Worm (Caenorhabditis elegans) whole organism, L3 larva: ENCODE results near the gene aakg-3.

Experiments
- ZK546.5 ChIP-seq: sonication (generic microtip); optimal IDR thresholded peaks from 2 replicates; lab custom pipeline; 2017; ENCODE audit warnings: missing biosample characterization, missing genetic modification characterization
- aly-2 ChIP-seq: fragments of 150-350 bp; optimal IDR thresholded peaks from 2 replicates; lab custom pipeline; 2014; ENCODE audit warnings: missing biosample characterization, missing genetic modification characterization
- ama-1 ChIP-seq: fragments of 150-350 bp; optimal IDR thresholded peaks from 2 replicates; lab custom pipeline; 2018
- ceh-82 ChIP-seq: fragments of 150-350 bp; optimal IDR thresholded peaks from 2 replicates; lab custom pipeline; 2014; ENCODE audit warnings: missing biosample characterization, missing genetic modification characterization
- fkh-10 ChIP-seq: sonication (generic microtip); optimal IDR thresholded peaks from 2 replicates; lab custom pipeline; 2017; ENCODE audit warnings: missing biosample characterization, missing genetic modification reagents, missing genetic modification characterization
- fkh-2 ChIP-seq: fragments of 150-350 bp; optimal IDR thresholded peaks from 2 replicates; lab custom pipeline; 2014; ENCODE audit warnings: missing biosample characterization, missing genetic modification reagents, missing genetic modification characterization
- jun-1 ChIP-seq: fragments of 150-350 bp; optimal IDR thresholded peaks from 2 replicates; lab custom pipeline; 2014; ENCODE audit warnings: missing biosample characterization, missing genetic modification reagents, missing genetic modification characterization
- mdl-1 ChIP-seq: fragments of 150-350 bp; optimal IDR thresholded peaks from 2 replicates; lab custom pipeline; 2014; ENCODE audit warnings: missing biosample characterization, missing genetic modification characterization
- nfya-1 ChIP-seq: sonication (generic microtip); optimal IDR thresholded peaks from 2 replicates; lab custom pipeline; 2017; ENCODE audit warnings: missing genetic modification characterization, mild to moderate bottlenecking, missing compliant biosample characterization, antibody characterized with exemption, moderate library complexity; ENCODE audit not compliant: insufficient read depth
- nhr-11 ChIP-seq: fragments of 150-350 bp; optimal IDR thresholded peaks from 2 replicates; lab custom pipeline; 2014; ENCODE audit warnings: missing biosample characterization, missing genetic modification characterization
- nhr-237 ChIP-seq: fragments of 150-350 bp; optimal IDR thresholded peaks from 2 replicates; lab custom pipeline; 2014; ENCODE audit warnings: missing biosample characterization, missing genetic modification characterization
- sea-2 ChIP-seq: fragments of 150-350 bp; sonication (generic microtip); optimal IDR thresholded peaks from 4 replicates; lab custom pipeline; 2014; ENCODE audit warnings: missing biosample characterization, missing genetic modification reagents, missing genetic modification characterization
- unc-62 ChIP-seq: fragments of 150-350 bp; sonication (generic microtip); optimal IDR thresholded peaks from 4 replicates; lab custom pipeline; 2014; ENCODE audit warnings: missing biosample characterization, missing genetic modification reagents, missing genetic modification characterization
- ztf-4 ChIP-seq: fragments of 150-350 bp; optimal IDR thresholded peaks from 2 replicates; lab custom pipeline; 2014; ENCODE audit warnings: missing biosample characterization, missing genetic modification characterization

- TF ChIP-seq nhr-11: no peak
- TF ChIP-seq sea-2 (GFP tag; lab: Kevin White, UChicago): no peak
- TF ChIP-seq ama-1 (lab: Kevin White, UChicago): no peak
- no peak for TF ChIP-seq mdl-1 (tag; lab: Kevin White, UChicago)
- no peak for TF ChIP-seq unc-62 (GFP tag; lab: Kevin White, UChicago)
- no peak for TF ChIP-seq ztf-4 (tag; lab: Kevin White, UChicago)
- TF ChIP-seq ceh-82 (tag; lab: Kevin White, UChicago): no peak
- TF ChIP-seq nfya-1 (tag; lab: Kevin White, UChicago): no peak
- TF ChIP-seq nhr-237: no peak
- no peak for TF ChIP-seq jun-1 (tag; lab: Kevin White, UChicago)
- no peak for TF ChIP-seq ZK546.5 (tag; lab: Kevin White, UChicago)
- TF ChIP-seq fkh-2 (tag; lab: Kevin White, UChicago): no peak
- no peak for TF ChIP-seq aly-2 (tag; lab: Kevin White, UChicago)
- no peak for TF ChIP-seq fkh-10 (GFP tag; lab: Kevin White, UChicago)
Observed at ce11 chrX:2983996-2984395, 7.7 kb downstream of the aakg-3 start, which contains the start of gene osm-5.
